Fruit fly (Drosophila melanogaster) whole organism, wandering third instar larva: ENCODE results near the gene DCX-EMAP.

Experiments used
- CG32264 ChIP-seq: fragments of 200-800 bp; sonication (Bioruptor generic); optimal IDR thresholded peaks from 2 replicates; lab custom pipeline; 2016; ENCODE audit warnings: missing biosample characterization, missing genetic modification characterization
- CG9705 ChIP-seq: fragments of 200-800 bp; sonication (Bioruptor generic); optimal IDR thresholded peaks from 2 replicates; lab custom pipeline; 2018; ENCODE audit warnings: missing biosample characterization, mild to moderate bottlenecking, missing genetic modification characterization
- CrebA ChIP-seq: fragments of 200-800 bp; sonication (Bioruptor generic); optimal IDR thresholded peaks from 2 replicates; lab custom pipeline; 2016; ENCODE audit warnings: missing biosample characterization, mild to moderate bottlenecking, missing genetic modification characterization, borderline replicate concordance
- Dfd ChIP-seq: fragments of >200 bp; optimal IDR thresholded peaks from 2 replicates; lab custom pipeline; 2017; ENCODE audit warnings: missing biosample characterization, missing genetic modification characterization
- Dif ChIP-seq: fragments of 200-275, 200-300 bp; sonication (Bioruptor generic); optimal IDR thresholded peaks from 2 replicates; lab custom pipeline; 2018; ENCODE audit warnings: missing biosample characterization, missing genetic modification characterization; ENCODE audit not compliant: partially characterized antibody
- GATAd ChIP-seq: sonication (Bioruptor generic); optimal IDR thresholded peaks from 2 replicates; lab custom pipeline; 2016; ENCODE audit warnings: missing biosample characterization, missing genetic modification characterization
- HLH106 ChIP-seq: fragments of 200-800 bp; optimal IDR thresholded peaks from 3 replicates; lab custom pipeline; 2019; ENCODE audit warnings: missing biosample characterization, mild to moderate bottlenecking, missing genetic modification characterization, moderate library complexity
- Hr78 ChIP-seq: fragments of >200 bp; optimal IDR thresholded peaks from 2 replicates; lab custom pipeline; 2017; ENCODE audit warnings: missing biosample characterization, missing genetic modification characterization
- Hr83 ChIP-seq: fragments of 200-300 bp; sonication (Bioruptor generic); optimal IDR thresholded peaks from 2 replicates; lab custom pipeline; 2016; ENCODE audit warnings: missing biosample characterization, mild to moderate bottlenecking, missing genetic modification characterization, moderate library complexity; ENCODE audit not compliant: poor library complexity, severe bottlenecking
- Jra ChIP-seq: sonication (Bioruptor generic); optimal IDR thresholded peaks from 2 replicates; lab custom pipeline; 2016; ENCODE audit warnings: missing biosample characterization, missing genetic modification characterization
- Mio ChIP-seq: sonication (Bioruptor generic); optimal IDR thresholded peaks from 2 replicates; lab custom pipeline; 2016; ENCODE audit warnings: missing biosample characterization, missing genetic modification characterization
- Myc ChIP-seq: fragments of >200 bp; optimal IDR thresholded peaks from 2 replicates; lab custom pipeline; 2017
- N ChIP-seq: fragments of >200 bp; optimal IDR thresholded peaks from 2 replicates; lab custom pipeline; 2018; ENCODE audit warnings: missing biosample characterization, missing external identifiers, missing genetic modification characterization
- OdsH ChIP-seq: fragments of 200-800 bp; sonication (Bioruptor generic); optimal IDR thresholded peaks from 2 replicates; lab custom pipeline; 2016; ENCODE audit warnings: missing biosample characterization, mild to moderate bottlenecking, missing genetic modification characterization
- Rel ChIP-seq, 2 experiments: fragments of 200-800 bp; sonication (Bioruptor generic) in 1 of 2; optimal IDR thresholded peaks; 2 replicates in 1 of 2; 3 replicates in 1 of 2; lab custom pipeline; 2016 to 2019; ENCODE audit warnings: mild to moderate bottlenecking in 2 of 2, missing biosample characterization in 2 of 2, missing genetic modification characterization in 2 of 2, moderate library complexity in 1 of 2
- Sp1 ChIP-seq: fragments of 200-800 bp; sonication (Bioruptor generic); optimal IDR thresholded peaks from 3 replicates; lab custom pipeline; 2019; ENCODE audit warnings: missing biosample characterization, mild to moderate bottlenecking, missing genetic modification characterization, moderate library complexity
- Vsx2 ChIP-seq: fragments of 200-300, 225-300 bp; sonication (Bioruptor generic); optimal IDR thresholded peaks from 2 replicates; lab custom pipeline; 2018; ENCODE audit warnings: missing biosample characterization, missing genetic modification characterization; ENCODE audit not compliant: partially characterized antibody
- br ChIP-seq: fragments of 200-800 bp; sonication (Bioruptor generic); optimal IDR thresholded peaks from 2 replicates; lab custom pipeline; 2016; ENCODE audit warnings: missing biosample characterization, missing genetic modification characterization
- brk ChIP-seq: fragments of 200-800 bp; sonication (Bioruptor generic); optimal IDR thresholded peaks from 2 replicates; lab custom pipeline; 2016; ENCODE audit warnings: missing biosample characterization, mild to moderate bottlenecking, missing genetic modification characterization
- dl ChIP-seq, 2 experiments: fragments of 175-275, 200-275 bp in 1 of 2; fragments of 200-275 bp in 1 of 2; sonication (Bioruptor generic); optimal IDR thresholded peaks; lab custom pipeline; 2018; ENCODE audit warnings: mild to moderate bottlenecking in 2 of 2, missing biosample characterization in 2 of 2, missing genetic modification characterization in 2 of 2, moderate library complexity in 2 of 2; ENCODE audit not compliant: partially characterized antibody in 2 of 2, insufficient read depth in 1 of 2
- dmrt93B ChIP-seq: fragments of 200-800 bp; sonication (Bioruptor generic); optimal IDR thresholded peaks from 2 replicates; lab custom pipeline; 2018; ENCODE audit warnings: missing biosample characterization, mild to moderate bottlenecking, missing genetic modification characterization
- dsf ChIP-seq: sonication (Bioruptor generic); optimal IDR thresholded peaks from 2 replicates; lab custom pipeline; 2016; ENCODE audit warnings: missing biosample characterization, missing genetic modification characterization, borderline replicate concordance
- ey ChIP-seq: fragments of 200-800 bp; sonication (Bioruptor generic); optimal IDR thresholded peaks from 2 replicates; lab custom pipeline; 2016; ENCODE audit warnings: missing biosample characterization, missing genetic modification characterization
- foxo ChIP-seq, 2 experiments: fragments of 200-800 bp; sonication (Bioruptor generic); optimal IDR thresholded peaks; 2 replicates in 1 of 2; 3 replicates in 1 of 2; lab custom pipeline; 2016 to 2017; ENCODE audit warnings: missing biosample characterization in 2 of 2, missing genetic modification characterization in 2 of 2
- fru ChIP-seq: fragments of 200-800 bp; sonication (Bioruptor generic); optimal IDR thresholded peaks from 3 replicates; lab custom pipeline; 2016; ENCODE audit warnings: missing biosample characterization, mild to moderate bottlenecking, missing genetic modification characterization
- h ChIP-seq: fragments of 200-800 bp; sonication (Bioruptor generic); optimal IDR thresholded peaks from 3 replicates; lab custom pipeline; 2016; ENCODE audit warnings: missing biosample characterization, mild to moderate bottlenecking, missing genetic modification characterization
- lola ChIP-seq: fragments of >200 bp; optimal IDR thresholded peaks from 2 replicates; lab custom pipeline; 2017; ENCODE audit warnings: missing biosample characterization, missing genetic modification characterization
- rgr ChIP-seq: fragments of 200-800 bp; sonication (Bioruptor generic); optimal IDR thresholded peaks from 3 replicates; lab custom pipeline; 2016; ENCODE audit warnings: missing biosample characterization, mild to moderate bottlenecking, missing genetic modification characterization
- sage ChIP-seq: fragments of 200-800 bp; sonication (Bioruptor generic); optimal IDR thresholded peaks from 2 replicates; lab custom pipeline; 2016; ENCODE audit warnings: missing biosample characterization, mild to moderate bottlenecking, missing genetic modification characterization
- sv ChIP-seq: fragments of 200-800 bp; sonication (Bioruptor generic); optimal IDR thresholded peaks from 3 replicates; lab custom pipeline; 2016; ENCODE audit warnings: missing biosample characterization, missing genetic modification characterization
- woc ChIP-seq: sonication (Bioruptor generic); optimal IDR thresholded peaks from 2 replicates; lab custom pipeline; 2016; ENCODE audit warnings: missing biosample characterization, mild to moderate bottlenecking, missing genetic modification characterization

The DCX-EMAP gene

DNA sequence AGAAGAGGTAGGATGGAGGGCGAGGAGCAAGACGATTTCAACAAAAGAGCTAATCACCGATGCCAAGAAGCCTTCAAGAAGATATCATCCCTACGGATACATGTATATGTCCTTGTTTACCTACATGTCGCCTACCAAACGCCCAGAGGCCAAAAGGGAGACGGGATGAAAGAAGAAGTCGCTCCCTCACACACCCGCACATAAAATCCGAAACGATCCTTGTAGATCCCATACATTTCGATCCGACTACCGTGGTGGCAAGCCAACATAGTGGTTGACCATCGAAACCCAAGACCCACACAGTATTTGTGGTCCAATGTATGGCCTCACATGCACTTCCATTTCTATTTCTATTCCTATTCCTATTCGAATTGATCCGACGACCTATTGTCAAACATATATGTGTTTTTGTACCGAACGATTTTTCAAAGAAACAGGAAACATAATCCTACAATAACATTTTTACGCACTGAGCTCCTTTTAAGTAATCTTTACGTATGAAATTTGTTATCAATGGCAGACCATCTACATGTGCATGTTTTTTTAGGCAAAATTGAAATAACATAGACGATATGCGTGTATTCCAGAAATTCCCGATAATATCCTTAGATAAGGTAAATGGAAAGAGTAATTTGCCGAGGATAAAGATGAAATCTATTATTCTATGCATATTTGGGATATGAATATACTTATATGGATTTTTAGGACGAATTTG lies 55.2 kb downstream of the DCX-EMAP start:
- TF ChIP-seq Hr78 (GFP tag; lab: Kevin White, UChicago): no peak
- TF ChIP-seq CG9705 (GFP tag; lab: Kevin White, UChicago): no peak
- no peak for TF ChIP-seq lola
- no peak for TF ChIP-seq sage (GFP tag; lab: Kevin White, UChicago)
- TF ChIP-seq Dfd: no peak
- TF ChIP-seq Sp1 (GFP tag; lab: Kevin White, UChicago): no peak
- no peak for TF ChIP-seq HLH106 (tag; lab: Kevin White, UChicago)
- no peak for TF ChIP-seq Dif (GFP tag; lab: Kevin White, UChicago)
- no peak for TF ChIP-seq CrebA (GFP tag; lab: Kevin White, UChicago)
- TF ChIP-seq CG32264 (GFP tag; lab: Kevin White, UChicago): no peak
- no peak for TF ChIP-seq Vsx2
- TF ChIP-seq Myc (lab: Kevin White, UChicago): no peak
- TF ChIP-seq h (GFP tag; lab: Kevin White, UChicago): no peak
- TF ChIP-seq rgr (GFP tag; lab: Kevin White, UChicago): no peak
- no peak for TF ChIP-seq Mio (GFP tag; lab: Kevin White, UChicago)
- no peak for TF ChIP-seq br (GFP tag; lab: Kevin White, UChicago)
- TF ChIP-seq, all 38 proteins: peak for 0

DNA sequence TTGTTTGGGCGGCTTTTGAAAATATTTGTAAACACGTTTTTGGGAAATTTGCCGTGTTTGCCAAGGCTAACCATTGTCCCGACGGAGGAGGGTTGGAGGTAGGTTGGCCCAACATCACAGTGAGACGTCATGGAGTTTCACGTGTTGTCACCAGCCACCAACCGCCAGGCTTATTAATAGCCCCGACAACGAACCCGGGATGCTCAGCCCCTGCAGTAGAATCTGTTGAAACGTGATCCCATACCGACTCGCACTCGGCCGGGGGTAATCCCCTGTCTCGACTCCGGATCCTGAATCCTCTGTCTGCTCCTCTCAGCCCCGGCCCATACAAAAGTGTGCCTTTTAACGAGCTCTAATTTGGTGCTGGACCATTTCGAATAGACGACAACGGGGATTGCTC lies 56.9 kb downstream of the DCX-EMAP start:
- no peak for TF ChIP-seq CG32264 (GFP tag; lab: Kevin White, UChicago)

DNA sequence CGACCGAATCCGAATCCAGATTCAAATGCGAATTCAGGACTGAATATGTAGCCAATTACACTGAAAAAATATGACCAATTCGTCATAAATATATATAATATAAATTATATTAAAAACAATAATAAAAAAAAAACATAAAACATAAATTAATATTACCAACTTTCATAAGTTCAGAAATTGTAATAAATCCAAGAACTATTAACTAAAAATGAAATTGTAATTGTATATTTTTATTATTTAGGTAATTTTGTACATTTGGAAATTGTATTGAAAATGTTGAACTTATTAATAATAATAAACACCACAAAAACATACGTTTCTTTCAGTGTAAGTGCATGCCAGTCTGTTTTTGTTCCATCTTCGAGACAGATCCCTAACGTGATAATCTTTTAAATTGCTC lies 57.4 kb downstream of the DCX-EMAP start:
- TF ChIP-seq dmrt93B (GFP tag; lab: Kevin White, UChicago) (no peak), dsf (GFP tag; lab: Kevin White, UChicago) (no peak), Mio (GFP tag; lab: Kevin White, UChicago) (no peak), Hr83 (GFP tag; lab: Kevin White, UChicago) (no peak), woc (GFP tag; lab: Kevin White, UChicago) (no peak), CrebA (GFP tag; lab: Kevin White, UChicago) (no peak), CG9705 (GFP tag; lab: Kevin White, UChicago) (no peak), HLH106 (tag; lab: Kevin White, UChicago) (no peak)

- no peak for TF ChIP-seq fru (GFP tag; lab: Kevin White, UChicago)
- TF ChIP-seq dl (GFP tag; optimal IDR thresholded peaks at IDR 0.05; lab: Kevin White, UChicago; ENCODE audit: insufficient read depth in 1 of 2, partially characterized antibody in 2 of 2): no peak
- TF ChIP-seq woc (GFP tag; lab: Kevin White, UChicago): no peak
- no peak for TF ChIP-seq lola
- no peak for TF ChIP-seq sv (GFP tag; lab: Kevin White, UChicago)
- TF ChIP-seq Jra (GFP tag; lab: Kevin White, UChicago): no peak
- no peak for TF ChIP-seq OdsH
- no peak for TF ChIP-seq N (GFP tag; lab: Kevin White, UChicago)
- no peak for TF ChIP-seq brk
- no peak for TF ChIP-seq sage (GFP tag; lab: Kevin White, UChicago)
- TF ChIP-seq Hr78 (GFP tag; lab: Kevin White, UChicago): no peak
- TF ChIP-seq Myc (lab: Kevin White, UChicago): no peak
- TF ChIP-seq CrebA (GFP tag; lab: Kevin White, UChicago): no peak
- no peak for TF ChIP-seq ey (GFP tag; lab: Kevin White, UChicago)
- no peak for TF ChIP-seq Rel (GFP tag; optimal IDR thresholded peaks at IDR 0.05; lab: Kevin White, UChicago)
- no peak for TF ChIP-seq Rel (tag; optimal IDR thresholded peaks at IDR 0.05; lab: Kevin White, UChicago)
- TF ChIP-seq br (GFP tag; lab: Kevin White, UChicago): no peak
- no peak for TF ChIP-seq foxo (GFP tag; optimal IDR thresholded peaks at IDR 0.05; lab: Kevin White, UChicago)
- TF ChIP-seq CG9705 (GFP tag; lab: Kevin White, UChicago): no peak
- no peak for TF ChIP-seq Mio (GFP tag; lab: Kevin White, UChicago)
- no peak for TF ChIP-seq GATAd (GFP tag; lab: Kevin White, UChicago)
Measured at dm6 chr3L:14962729-14963128, 59.1 kb downstream of the DCX-EMAP start.
